Worm (Caenorhabditis elegans) whole organism, L4/young adult: ENCODE measurements around the gene sdz-31.

Experiments used
- W03F9.2 ChIP-seq: fragments of 150-350 bp; optimal IDR thresholded peaks from 2 replicates; lab custom pipeline; 2014; ENCODE audit warnings: missing biosample characterization, missing genetic modification characterization
- dao-5 ChIP-seq: sonication (generic microtip); optimal IDR thresholded peaks from 2 replicates; lab custom pipeline; 2016; ENCODE audit warnings: missing genotype, missing genetic modification characterization, moderate library complexity, missing compliant biosample characterization
- him-1 ChIP-seq: sonication (generic microtip); optimal IDR thresholded peaks from 2 replicates; lab custom pipeline; 2016; ENCODE audit warnings: missing genotype, missing genetic modification reagents, missing genetic modification characterization, missing compliant biosample characterization

sdz-31 gene

DNA sequence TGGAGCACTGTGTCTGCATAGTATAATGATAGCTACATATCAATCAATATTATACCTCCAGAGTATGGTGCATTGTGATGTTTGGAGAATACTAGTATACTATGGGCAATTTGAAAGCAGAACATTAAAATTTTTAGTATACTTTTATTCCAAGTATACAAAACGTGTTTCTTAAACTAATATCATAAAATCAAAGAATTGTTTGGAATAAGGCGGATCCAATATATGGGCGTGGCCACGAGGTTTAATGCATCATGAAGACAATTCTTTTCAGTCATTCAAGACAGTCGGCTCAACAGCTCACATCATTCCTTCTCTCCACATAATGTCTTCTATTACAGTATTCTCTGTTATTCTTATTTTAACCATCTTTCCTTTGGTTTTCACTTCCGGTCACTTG is at the start of gene sdz-31:
Gene sdz-31, plus strand, starts transcription at position 301 of the 400 bp plus-strand sequence.
- no peak for TF ChIP-seq him-1

DNA sequence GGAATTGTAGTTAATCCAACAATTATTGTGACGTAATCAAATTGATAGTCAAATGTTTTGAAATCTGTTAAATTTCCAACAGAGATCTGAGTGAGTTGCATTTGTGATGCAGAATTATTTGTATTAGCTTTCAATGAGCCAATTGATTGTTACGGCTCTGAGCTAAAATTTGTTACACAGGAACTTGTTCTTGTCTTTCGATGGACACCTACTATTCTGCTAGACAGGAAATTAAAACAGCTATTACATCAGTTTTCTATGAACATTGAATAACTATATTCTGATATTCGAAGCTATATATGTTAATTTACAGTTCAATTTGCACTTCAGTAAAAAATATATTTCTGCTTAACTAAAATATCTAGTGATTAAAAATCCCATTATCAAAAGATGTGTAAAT is 46.1 kb upstream of the sdz-31 start, which contains the start of gene sru-40:
Gene sru-40, minus strand, starts transcription at position 101 of the 400 bp plus-strand sequence.
- TF ChIP-seq dao-5 (tag; lab: Kevin White, UChicago) (no peak), him-1 (no peak), W03F9.2 (tag; lab: Kevin White, UChicago) (no peak)

DNA sequence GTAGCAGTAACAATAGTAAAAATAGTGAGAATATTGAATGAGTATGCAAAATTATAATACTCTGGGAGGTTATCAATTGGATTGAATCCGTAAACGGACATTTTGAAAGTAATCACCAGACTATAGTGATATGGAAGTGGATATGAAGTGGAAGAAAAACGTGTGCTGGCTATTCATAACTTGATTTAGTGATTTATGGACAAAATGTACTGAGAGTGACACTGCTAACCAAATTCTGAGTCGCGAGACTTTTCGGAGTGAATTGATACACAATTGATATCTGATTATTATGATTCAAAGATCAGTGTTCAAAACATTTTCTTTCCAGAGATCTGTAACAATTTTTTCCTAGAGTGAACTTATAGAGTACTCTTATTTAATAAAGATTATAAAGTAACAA is 44.0 kb upstream of the sdz-31 start, which contains the start of gene sru-38:
Gene sru-38, minus strand, starts transcription at position 101 of the 400 bp plus-strand sequence.
- TF ChIP-seq him-1 (no peak), W03F9.2 (tag; lab: Kevin White, UChicago) (no peak), dao-5 (tag; lab: Kevin White, UChicago) (no peak)

DNA sequence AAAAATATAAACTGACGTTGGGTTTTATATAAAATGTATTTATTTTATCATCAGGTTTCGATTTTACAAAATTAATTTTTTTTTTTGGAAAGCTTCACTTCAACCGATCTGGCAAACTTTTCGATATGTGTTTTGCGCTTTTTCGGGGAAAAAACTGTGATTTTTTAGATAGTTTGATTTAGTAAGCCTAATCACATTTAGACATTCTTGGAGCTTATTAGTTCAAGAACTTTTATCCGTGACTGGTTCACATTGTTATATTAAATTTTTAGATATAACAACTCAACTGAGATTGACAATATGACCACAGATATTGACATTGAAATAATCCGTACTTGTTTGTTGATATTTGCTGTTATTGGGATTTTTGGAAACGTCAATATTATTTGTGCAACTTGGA is 42.3 kb upstream of the sdz-31 start, which contains the start of gene srsx-21:
Gene srsx-21, plus strand, starts transcription at position 301 of the 400 bp plus-strand sequence.
- no peak for TF ChIP-seq dao-5 (tag; lab: Kevin White, UChicago)

DNA sequence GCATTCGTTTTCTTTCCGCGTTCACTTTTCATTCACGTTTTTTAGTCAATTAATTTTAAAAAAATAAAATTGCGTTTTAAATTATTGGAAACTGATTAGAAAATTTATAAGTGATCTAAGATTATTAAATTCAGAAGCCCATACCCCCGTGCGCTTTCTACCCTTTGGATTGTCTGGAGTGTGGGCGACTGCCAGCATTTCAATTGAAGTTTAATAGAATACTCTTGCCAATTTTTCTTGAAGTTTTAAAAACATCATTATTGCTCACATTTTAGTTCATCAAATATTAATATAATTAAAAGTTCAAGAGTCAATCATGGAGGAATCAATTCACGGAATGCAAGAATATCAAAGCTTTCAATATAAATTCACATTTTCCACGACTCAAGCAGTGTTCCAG is 38.6 kb upstream of the sdz-31 start, which contains the start of gene sru-36:
Gene sru-36, plus strand, starts transcription at position 301 of the 400 bp plus-strand sequence.
- TF ChIP-seq dao-5 (tag; lab: Kevin White, UChicago) (no peak), him-1 (no peak), W03F9.2 (tag; lab: Kevin White, UChicago) (no peak)

- TF ChIP-seq W03F9.2 (tag; lab: Kevin White, UChicago) (no peak), him-1 (no peak), dao-5 (tag; lab: Kevin White, UChicago) (no peak)
Measured at ce11 chrV:9843376-9843916, 36.5 kb upstream of the sdz-31 start, which contains the start of gene sru-8. TSS of gene sru-8 (plus strand) at chrV:9843866.

- TF ChIP-seq him-1: no peak
- no peak for TF ChIP-seq W03F9.2 (tag; lab: Kevin White, UChicago)
- no peak for TF ChIP-seq dao-5 (tag; lab: Kevin White, UChicago)
Measured at ce11 chrV:9848576-9848975, 31.4 kb upstream of the sdz-31 start.

ce11 chrV:9853801-9854200 is 26.2 kb upstream of the sdz-31 start:
- no peak for TF ChIP-seq W03F9.2 (tag; lab: Kevin White, UChicago)
- no peak for TF ChIP-seq dao-5 (tag; lab: Kevin White, UChicago)
- no peak for TF ChIP-seq him-1

DNA sequence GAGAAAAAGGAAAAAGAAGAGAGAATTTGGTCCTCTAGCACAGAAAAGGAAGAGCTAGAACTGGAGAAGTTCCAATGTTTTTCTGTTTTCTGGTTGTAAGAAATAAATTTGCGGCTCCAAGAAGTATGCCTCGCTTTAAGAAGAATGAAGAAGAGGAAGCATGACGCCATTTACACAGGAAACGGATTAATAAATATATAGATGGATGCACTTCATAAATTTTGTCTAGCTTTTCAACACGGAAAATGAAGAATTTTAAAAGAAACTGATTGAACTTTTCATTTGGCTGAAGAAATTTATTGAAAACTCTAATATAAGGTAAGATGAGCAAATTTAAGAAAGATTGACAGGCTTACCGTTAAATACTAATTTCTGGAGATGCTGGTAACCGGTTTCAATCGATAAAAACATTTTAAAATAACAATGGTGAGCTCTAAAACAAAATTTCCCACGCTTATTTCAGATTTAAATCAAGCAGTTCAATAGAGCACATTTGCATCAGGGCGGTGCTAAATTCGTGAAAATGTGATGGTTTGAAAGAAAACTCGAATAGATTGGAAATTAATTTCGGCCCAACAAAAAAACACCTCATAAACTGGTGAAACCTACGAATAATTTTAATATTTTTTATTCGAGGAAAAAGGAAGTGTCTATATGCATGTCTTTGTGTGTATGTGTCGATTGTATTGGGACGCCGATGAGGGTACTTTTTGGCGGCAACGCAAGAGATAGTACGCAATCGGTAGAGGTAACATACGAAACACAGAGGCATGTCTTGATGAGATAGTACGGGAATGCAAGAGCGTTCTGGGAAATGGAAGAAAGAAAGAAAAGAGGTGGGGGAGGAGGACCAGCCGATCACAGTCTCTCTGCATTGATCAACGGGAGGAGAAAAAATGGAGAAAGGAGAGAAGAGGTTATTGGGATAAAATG is 23.8 kb upstream of the sdz-31 start:
- TF ChIP-seq W03F9.2 (tag; lab: Kevin White, UChicago): no peak
- TF ChIP-seq him-1: no peak

ce11 chrV:9856978-9857377 is 23.0 kb upstream of the sdz-31 start:
- no peak for TF ChIP-seq W03F9.2 (tag; lab: Kevin White, UChicago)
- no peak for TF ChIP-seq him-1
- no peak for TF ChIP-seq dao-5 (tag; lab: Kevin White, UChicago)

- TF ChIP-seq dao-5 (tag; lab: Kevin White, UChicago) (no peak), W03F9.2 (tag; lab: Kevin White, UChicago) (no peak), him-1 (no peak)
Measured at ce11 chrV:9859863-9860262, 20.1 kb upstream of the sdz-31 start, which contains the start of gene lsy-12. TSS of gene lsy-12 (minus strand) at chrV:9859963.

DNA sequence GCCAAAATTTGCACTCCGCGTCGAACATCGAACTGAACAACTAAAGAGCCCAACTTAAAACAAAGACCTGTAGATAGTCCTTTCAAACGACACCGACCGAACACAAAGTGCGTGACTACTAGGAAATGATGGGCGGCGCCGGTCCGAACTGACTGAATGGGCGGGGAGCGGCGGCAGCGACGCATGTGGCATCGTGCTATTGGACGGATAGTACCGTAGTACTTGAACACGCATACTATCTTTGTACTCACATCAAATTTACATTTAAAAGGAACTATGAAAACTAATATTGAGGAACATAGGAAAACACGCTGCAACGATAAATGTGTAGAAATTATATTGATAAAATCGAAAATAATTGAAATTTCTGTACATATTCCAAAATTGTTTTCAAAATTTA is 19.6 kb upstream of the sdz-31 start:
- TF ChIP-seq W03F9.2 (tag; lab: Kevin White, UChicago) (no peak), dao-5 (tag; lab: Kevin White, UChicago) (no peak), him-1 (no peak)

DNA sequence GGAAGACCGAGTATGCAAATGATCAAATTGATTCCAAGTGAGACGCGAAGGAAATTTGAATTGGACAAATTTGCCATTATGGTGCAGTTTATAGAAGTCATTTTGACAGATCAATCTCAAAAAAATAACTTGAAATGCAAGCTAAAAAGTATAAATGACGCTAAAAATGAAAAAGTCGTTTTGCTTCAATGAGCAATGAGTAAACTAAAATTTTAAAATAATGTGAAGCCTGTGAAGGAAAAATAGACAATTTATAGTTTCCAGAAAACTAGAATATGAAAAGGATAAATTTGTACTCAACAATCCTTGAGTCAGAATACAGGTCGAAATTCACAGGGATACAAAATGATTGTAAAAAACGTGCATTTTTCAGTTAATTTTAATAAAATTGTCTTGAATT is 11.7 kb upstream of the sdz-31 start, which contains the start of gene srab-17:
Gene srab-17, minus strand, starts transcription at position 101 of the 400 bp plus-strand sequence.
- no peak for TF ChIP-seq dao-5 (tag; lab: Kevin White, UChicago)
- TF ChIP-seq him-1: no peak
- no peak for TF ChIP-seq W03F9.2 (tag; lab: Kevin White, UChicago)

DNA sequence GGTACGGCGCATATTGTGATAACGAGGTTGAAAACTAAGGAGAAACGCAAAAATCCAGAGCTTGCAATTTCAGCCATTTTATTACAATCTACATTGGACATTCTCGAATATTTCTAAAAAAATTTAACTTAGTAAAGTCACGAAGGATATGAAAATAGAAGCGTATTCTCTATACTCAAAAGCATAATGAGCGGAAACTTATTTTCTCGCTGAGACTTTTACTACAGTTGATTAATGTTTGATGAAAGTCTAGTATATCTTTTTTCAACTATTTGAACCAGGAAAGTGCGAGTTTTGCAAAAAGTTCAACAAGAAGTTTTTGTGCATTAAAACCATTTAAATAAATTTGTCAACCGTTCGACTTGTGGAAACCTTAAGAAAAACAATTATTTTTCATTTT is 8.6 kb upstream of the sdz-31 start, which contains the start of gene srab-18:
Gene srab-18, minus strand, starts transcription at position 101 of the 400 bp plus-strand sequence.
- no peak for TF ChIP-seq dao-5 (tag; lab: Kevin White, UChicago)
- no peak for TF ChIP-seq him-1
- TF ChIP-seq W03F9.2 (tag; lab: Kevin White, UChicago): no peak
